Worm (Caenorhabditis elegans): ENCODE results near the gene C49C3.10.

DNA sequence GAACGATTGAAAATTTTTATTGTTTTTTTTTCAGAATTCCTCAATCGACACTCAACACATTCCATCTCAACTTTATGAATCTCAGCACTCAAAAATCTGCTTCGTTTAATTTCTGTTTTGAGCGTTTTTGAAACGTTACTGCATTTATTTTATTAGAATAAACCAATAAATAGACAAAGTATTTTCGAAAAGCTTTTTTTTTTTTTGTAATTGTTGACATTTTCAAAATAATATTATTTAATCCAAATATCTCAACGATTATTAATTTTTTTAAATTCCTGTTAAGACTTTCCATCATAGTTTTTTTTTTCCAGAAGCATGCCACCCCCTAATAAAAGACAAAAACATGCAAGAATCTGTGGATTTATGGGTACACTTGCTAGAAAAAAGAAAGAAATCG, 6.5 kb downstream of the C49C3.10 start, which contains the start of gene C49C3.7:
- TF ChIP-seq lir-1 (GFP tag; conservative IDR thresholded peaks at IDR 0.05) (no peak), F57C9.4 (tag; optimal IDR thresholded peaks at IDR 0.05) (no peak), pha-4 (tag; optimal IDR thresholded peaks at IDR 0.05) (no peak), nfya-2 (GFP tag; IDR thresholded peaks at IDR 0.05) (no peak), lag-1 (GFP tag; IDR thresholded peaks at IDR 0.05) (no peak), tbx-9 (tag; optimal IDR thresholded peaks at IDR 0.05; ENCODE audit: borderline replicate concordance) (no peak), unc-62 (GFP tag; optimal IDR thresholded peaks at IDR 0.05) (no peak), mes-4 (tag; optimal IDR thresholded peaks at IDR 0.05) (no peak), lin-26 (GFP tag; IDR thresholded peaks at IDR 0.05) (no peak), rpc-1 (optimal IDR thresholded peaks at IDR 0.05) (no peak), rpc-1 (tag; optimal IDR thresholded peaks at IDR 0.05) (no peak), B0019.2 (GFP tag; conservative IDR thresholded peaks at IDR 0.05) (no peak), attf-3 (GFP tag; conservative IDR thresholded peaks at IDR 0.05) (no peak), ceh-91 (GFP tag; IDR thresholded peaks at IDR 0.05) (no peak)
